Fruit fly (Drosophila melanogaster): ENCODE results near the gene CG14323.

The CG14323 gene

DNA sequence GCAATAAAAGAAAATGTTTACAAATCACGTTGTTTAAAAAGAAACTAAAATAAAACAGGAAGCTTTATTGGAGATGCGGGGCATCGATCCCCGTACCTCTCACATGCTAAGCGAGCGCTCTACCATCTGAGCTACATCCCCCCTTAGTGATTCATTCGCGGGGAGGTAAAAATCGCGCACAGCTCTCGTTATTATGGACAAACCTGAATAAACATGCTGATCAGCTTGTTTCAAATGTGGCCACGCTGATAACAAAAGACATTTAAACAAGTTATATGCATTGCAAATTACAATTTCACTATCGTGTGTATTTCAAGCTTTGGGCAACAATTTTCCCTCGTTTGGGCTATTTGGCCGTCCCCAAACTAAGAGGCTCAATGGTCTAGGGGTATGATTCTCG lies 23.3 kb upstream of the CG14323 start (continued):
- TF ChIP-seq pros (GFP tag; optimal IDR thresholded peaks at IDR 0.05): no peak
- TF ChIP-seq unc-4 (GFP tag; IDR thresholded peaks at IDR 0.05; ENCODE audit: partially characterized antibody): no peak
- no peak for TF ChIP-seq gro (GFP tag; optimal IDR thresholded peaks at IDR 0.05)
- no peak for TF ChIP-seq BEAF-32 (GFP tag; optimal IDR thresholded peaks at IDR 0.05)
- TF ChIP-seq vfl (GFP tag; optimal IDR thresholded peaks at IDR 0.05): no peak
- TF ChIP-seq CG3726 (GFP tag; IDR thresholded peaks at IDR 0.05): no peak
- TF ChIP-seq salm (tag; optimal IDR thresholded peaks at IDR 0.05): no peak
- TF ChIP-seq Taf1 (GFP tag; IDR thresholded peaks at IDR 0.05): no peak
- TF ChIP-seq Hr3 (GFP tag; optimal IDR thresholded peaks at IDR 0.05): no peak
- TF ChIP-seq Bgb (GFP tag; IDR thresholded peaks at IDR 0.05; ENCODE audit: partially characterized antibody): peak; percentile 61
- peak; percentile 16 for TF ChIP-seq CG34376 (GFP tag; optimal IDR thresholded peaks at IDR 0.05)
- peak; percentile 0 for TF ChIP-seq CG2678 (tag; optimal IDR thresholded peaks at IDR 0.05)
- TF ChIP-seq ato (GFP tag; IDR thresholded peaks at IDR 0.05; ENCODE audit: partially characterized antibody): peak; percentile 46; the same call in 1 of the 2 replicates
- TF ChIP-seq jumu (GFP tag; optimal IDR thresholded peaks at IDR 0.05): no peak
- TF ChIP-seq vnd (GFP tag; IDR thresholded peaks at IDR 0.05; ENCODE audit: partially characterized antibody): peak; percentile 58; the same call in 2 of the 3 replicates
- no peak for TF ChIP-seq gcm (GFP tag; optimal IDR thresholded peaks at IDR 0.05)
- peak; percentile 67; the same call in 1 of the 3 replicates for TF ChIP-seq Opbp (GFP tag; IDR thresholded peaks at IDR 0.05; ENCODE audit: partially characterized antibody)
- no peak for TF ChIP-seq Drgx (GFP tag; IDR thresholded peaks at IDR 0.05)
- no peak for TF ChIP-seq bab2 (GFP tag; optimal IDR thresholded peaks at IDR 0.05)
- peak; percentile 59 for TF ChIP-seq HLH4C (GFP tag; IDR thresholded peaks at IDR 0.05; ENCODE audit: partially characterized antibody)
- peak; percentile 2 for TF ChIP-seq CG6854 (GFP tag; optimal IDR thresholded peaks at IDR 0.05)
- no peak for TF ChIP-seq run (tag; optimal IDR thresholded peaks at IDR 0.05)
- TF ChIP-seq schlank (tag; optimal IDR thresholded peaks at IDR 0.05): no peak
- TF ChIP-seq CG14860 (GFP tag; IDR thresholded peaks at IDR 0.05; ENCODE audit: partially characterized antibody): 0 out of 3 replicates have a peak, but pooled peaks have one; percentile 45
- peak; percentile 67 for TF ChIP-seq nerfin-2 (GFP tag; IDR thresholded peaks at IDR 0.05; ENCODE audit: partially characterized antibody)
- no peak for TF ChIP-seq CG12391 (tag; optimal IDR thresholded peaks at IDR 0.05)
- peak; percentile 48; the same call in 2 of the 3 replicates for TF ChIP-seq CG16813 (GFP tag; IDR thresholded peaks at IDR 0.05; ENCODE audit: partially characterized antibody)
- no peak for TF ChIP-seq ro (GFP tag; IDR thresholded peaks at IDR 0.05)
- TF ChIP-seq p53 (GFP tag; optimal IDR thresholded peaks at IDR 0.05): peak; percentile 75
- peak; percentile 63; the same call in 1 of the 2 replicates for TF ChIP-seq sna (GFP tag; IDR thresholded peaks at IDR 0.05; ENCODE audit: partially characterized antibody)
- TF ChIP-seq CG9437 (GFP tag; optimal IDR thresholded peaks at IDR 0.05): no peak
- TF ChIP-seq hb (GFP tag; IDR thresholded peaks at IDR 0.05; ENCODE audit: partially characterized antibody): peak; percentile 48; the same call in 1 of the 3 replicates
- peak; percentile 54; the same call in 1 of the 3 replicates for TF ChIP-seq CG34224 (GFP tag; IDR thresholded peaks at IDR 0.05; ENCODE audit: partially characterized antibody)
- TF ChIP-seq Antp (GFP tag; optimal IDR thresholded peaks at IDR 0.05): no peak
- TF ChIP-seq Med (GFP tag): peak; percentile 28
- peak; percentile 53 for TF ChIP-seq Scr (GFP tag; IDR thresholded peaks at IDR 0.05; ENCODE audit: partially characterized antibody)
- no peak for TF ChIP-seq CG12744 (GFP tag; optimal IDR thresholded peaks at IDR 0.05)

DNA sequence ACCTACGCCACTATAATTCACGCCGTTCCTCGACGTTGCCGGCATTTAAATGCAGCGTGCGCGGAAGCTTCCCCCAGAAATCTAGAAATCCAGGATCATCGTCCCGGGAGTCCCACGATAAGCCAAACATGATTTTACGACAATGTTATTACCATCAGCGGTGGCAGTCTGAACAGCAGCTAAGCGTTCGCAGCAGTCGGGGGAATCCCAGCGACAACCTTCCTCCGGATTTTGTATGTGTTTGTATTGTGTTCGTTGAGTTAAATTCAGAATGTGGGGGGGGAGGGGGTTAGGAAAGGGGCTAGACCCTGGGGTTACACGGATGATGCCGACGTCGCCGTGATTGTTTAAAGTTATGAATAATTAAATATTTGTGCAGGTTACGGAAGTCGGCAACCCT lies 22.1 kb upstream of the CG14323 start:
- TF ChIP-seq CG13123 (GFP tag; optimal IDR thresholded peaks at IDR 0.05): no peak
- no peak for TF ChIP-seq CG11085 (GFP tag; IDR thresholded peaks at IDR 0.05)
- no peak for TF ChIP-seq CG10979 (tag; optimal IDR thresholded peaks at IDR 0.05)
- TF ChIP-seq CG10274 (GFP tag; optimal IDR thresholded peaks at IDR 0.05): no peak
- no peak for TF ChIP-seq bcd (GFP tag; optimal IDR thresholded peaks at IDR 0.05)
- no peak for TF ChIP-seq CG17829 (tag; optimal IDR thresholded peaks at IDR 0.05)
- TF ChIP-seq abd-A (tag; optimal IDR thresholded peaks at IDR 0.05): peak; percentile 5
- no peak for TF ChIP-seq jing (GFP tag; optimal IDR thresholded peaks at IDR 0.05)
- TF ChIP-seq Ets65A (GFP tag): peak; percentile 73
- TF ChIP-seq so (GFP tag; IDR thresholded peaks at IDR 0.05): no peak
- TF ChIP-seq CG15514 (GFP tag; optimal IDR thresholded peaks at IDR 0.05): no peak
- no peak for TF ChIP-seq eve (GFP tag; optimal IDR thresholded peaks at IDR 0.05)
- 0 out of 2 replicates have a peak, but pooled peaks have one; percentile 42 for TF ChIP-seq crol (GFP tag; IDR thresholded peaks at IDR 0.05)
- no peak for TF ChIP-seq tup (GFP tag; optimal IDR thresholded peaks at IDR 0.05)

Measured in whole organism, embryonic.